Fruit fly (Drosophila melanogaster): ENCODE data around the gene CASK.
A peak's percentile ranks its signal among the peaks of the same experiment; 100 is the strongest.

Gene CASK

DNA sequence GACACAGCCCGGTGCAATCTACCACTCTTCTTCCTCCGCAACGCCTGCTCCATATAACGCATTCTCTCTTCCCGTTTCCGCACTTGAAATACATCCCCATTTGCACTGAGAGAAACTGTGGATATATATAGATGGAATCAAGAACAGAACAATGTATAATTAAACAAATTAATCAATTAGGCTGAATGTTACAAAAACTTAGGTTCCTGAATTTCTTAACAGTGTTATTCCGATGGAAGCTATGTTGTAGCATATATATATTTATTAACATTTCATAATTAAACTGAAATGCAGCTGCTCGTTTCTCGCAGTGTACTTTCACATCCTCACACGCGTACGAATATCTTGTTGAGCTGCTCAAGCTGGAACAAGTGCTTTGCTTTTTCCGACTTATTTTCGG lies 37.0 kb upstream of the CASK start (continued):
- peak; percentile 53 for TF ChIP-seq CG14710 (tag; optimal IDR thresholded peaks at IDR 0.05)
- no peak for TF ChIP-seq Aef1 (GFP tag; IDR thresholded peaks at IDR 0.05)
- TF ChIP-seq fu2 (GFP tag; optimal IDR thresholded peaks at IDR 0.05), result no peak
- peak; percentile 32 for TF ChIP-seq wor (GFP tag; IDR thresholded peaks at IDR 0.05)
- peak; percentile 12 for TF ChIP-seq Nf-YB (GFP tag; optimal IDR thresholded peaks at IDR 0.05)
- TF ChIP-seq zf30C (GFP tag; optimal IDR thresholded peaks at IDR 0.05), result peak; percentile 84
- TF ChIP-seq Mes4 (GFP tag; optimal IDR thresholded peaks at IDR 0.05), result no peak
- peak; percentile 61 for TF ChIP-seq nom (GFP tag; optimal IDR thresholded peaks at IDR 0.05)
- TF ChIP-seq sisA (GFP tag; IDR thresholded peaks at IDR 0.05), result peak; percentile 20; the same call in 1 of the 2 replicates
- peak; percentile 55 for TF ChIP-seq CG16815 (GFP tag; optimal IDR thresholded peaks at IDR 0.05)
- TF ChIP-seq CG34224 (GFP tag; IDR thresholded peaks at IDR 0.05; ENCODE audit: partially characterized antibody), result no peak
- peak; percentile 5 for TF ChIP-seq CG3407 (GFP tag; optimal IDR thresholded peaks at IDR 0.05)
- peak; percentile 51 for TF ChIP-seq CG12219 (GFP tag; optimal IDR thresholded peaks at IDR 0.05)
- TF ChIP-seq al (GFP tag; IDR thresholded peaks at IDR 0.05), result no peak
- peak; percentile 62 for TF ChIP-seq CG7839 (tag; optimal IDR thresholded peaks at IDR 0.05)
- TF ChIP-seq CG13287 (GFP tag; IDR thresholded peaks at IDR 0.05; ENCODE audit: partially characterized antibody), result no peak
- no peak for TF ChIP-seq jigr1 (GFP tag; IDR thresholded peaks at IDR 0.05)
- TF ChIP-seq Sox102F (GFP tag; optimal IDR thresholded peaks at IDR 0.05), result peak; percentile 57
- TF ChIP-seq CG18262 (tag; optimal IDR thresholded peaks at IDR 0.05), result peak; percentile 80
- no peak for TF ChIP-seq Lpt (GFP tag; optimal IDR thresholded peaks at IDR 0.05)
- no peak for TF ChIP-seq Bteb2 (GFP tag; optimal IDR thresholded peaks at IDR 0.05)
- peak; percentile 5 for TF ChIP-seq shn (GFP tag; optimal IDR thresholded peaks at IDR 0.05)
- TF ChIP-seq chn (GFP tag; optimal IDR thresholded peaks at IDR 0.05), result peak; percentile 31
- TF ChIP-seq Awh (GFP tag; IDR thresholded peaks at IDR 0.05), result no peak
- TF ChIP-seq D19B (GFP tag; optimal IDR thresholded peaks at IDR 0.05), result no peak
- TF ChIP-seq CG6272 (GFP tag; IDR thresholded peaks at IDR 0.05), result no peak
- TF ChIP-seq schlank (tag; optimal IDR thresholded peaks at IDR 0.05), result no peak
- no peak for TF ChIP-seq CG4707 (GFP tag; optimal IDR thresholded peaks at IDR 0.05)
- TF ChIP-seq CG12236 (GFP tag; optimal IDR thresholded peaks at IDR 0.05), result peak; percentile 47
- no peak for TF ChIP-seq klu (GFP tag; IDR thresholded peaks at IDR 0.05)
- peak; percentile 26 for TF ChIP-seq pum (GFP tag; optimal IDR thresholded peaks at IDR 0.05)
- no peak for TF ChIP-seq HLH3B (GFP tag; IDR thresholded peaks at IDR 0.05)
- TF ChIP-seq CG11093 (GFP tag; IDR thresholded peaks at IDR 0.05), result no peak
- no peak for TF ChIP-seq NFAT (GFP tag; IDR thresholded peaks at IDR 0.05)
- peak; percentile 16 for TF ChIP-seq CG9817 (tag; optimal IDR thresholded peaks at IDR 0.05)
- no peak for TF ChIP-seq usp (GFP tag; optimal IDR thresholded peaks at IDR 0.05)
- peak; percentile 40 for TF ChIP-seq CG9437 (GFP tag; optimal IDR thresholded peaks at IDR 0.05)
- no peak for TF ChIP-seq ato (GFP tag; IDR thresholded peaks at IDR 0.05; ENCODE audit: partially characterized antibody)
- TF ChIP-seq Oli (tag; optimal IDR thresholded peaks at IDR 0.05), result peak; percentile 59
- TF ChIP-seq CG32767 (GFP tag; IDR thresholded peaks at IDR 0.05), result 0 out of 2 replicates have a peak, but pooled peaks have one; percentile 27
- TF ChIP-seq ham (GFP tag; IDR thresholded peaks at IDR 0.05), result no peak
- peak; percentile 18 for TF ChIP-seq CG18476 (GFP tag; optimal IDR thresholded peaks at IDR 0.05)
- TF ChIP-seq CG18599 (GFP tag; optimal IDR thresholded peaks at IDR 0.05), result no peak
- TF ChIP-seq exex (tag; optimal IDR thresholded peaks at IDR 0.05), result no peak
- no peak for TF ChIP-seq Dip3 (GFP tag; optimal IDR thresholded peaks at IDR 0.05)
- TF ChIP-seq onecut (GFP tag; IDR thresholded peaks at IDR 0.05), result peak; percentile 33
- no peak for TF ChIP-seq TFAM (GFP tag; optimal IDR thresholded peaks at IDR 0.05)
- TF ChIP-seq emc (GFP tag; optimal IDR thresholded peaks at IDR 0.05), result no peak
- TF ChIP-seq dm (GFP tag; optimal IDR thresholded peaks at IDR 0.05), result no peak
- TF ChIP-seq C15 (GFP tag; IDR thresholded peaks at IDR 0.05), result no peak
- TF ChIP-seq Max (GFP tag; optimal IDR thresholded peaks at IDR 0.05), result peak; percentile 19
